Worm (Caenorhabditis elegans): ENCODE results near the gene dhs-25.

Gene dhs-25

ce11 chrX:1478569-1478968, 7.8 kb upstream of the dhs-25 start:
- TF ChIP-seq mcd-1 (GFP tag; IDR thresholded peaks at IDR 0.05) (no peak), nfya-1 (tag; optimal IDR thresholded peaks at IDR 0.05; ENCODE audit: borderline replicate concordance, insufficient read depth) (no peak), madf-8 (GFP tag; conservative IDR thresholded peaks at IDR 0.05) (no peak), ccch-3 (GFP tag; optimal IDR thresholded peaks at IDR 0.05) (no peak), Y56A3A.18 (GFP tag; IDR thresholded peaks at IDR 0.05) (no peak), C17E4.6 (GFP tag; IDR thresholded peaks at IDR 0.05) (no peak), attf-3 (GFP tag; conservative IDR thresholded peaks at IDR 0.05) (no peak), tbp1 (GFP tag; optimal IDR thresholded peaks at IDR 0.05) (no peak), ceh-27 (GFP tag; optimal IDR thresholded peaks at IDR 0.05) (no peak), nhr-120 (GFP tag; IDR thresholded peaks at IDR 0.05) (no peak), F22D6.2 (tag; optimal IDR thresholded peaks at IDR 0.05) (no peak), nfyb-1 (GFP tag; IDR thresholded peaks at IDR 0.05) (no peak), akir-1 (GFP tag; optimal IDR thresholded peaks at IDR 0.05) (no peak), F37B4.10 (GFP tag; IDR thresholded peaks at IDR 0.05) (no peak), fkh-3 (tag; optimal IDR thresholded peaks at IDR 0.05) (no peak), F39B2.1 (GFP tag; IDR thresholded peaks at IDR 0.05) (no peak)

DNA sequence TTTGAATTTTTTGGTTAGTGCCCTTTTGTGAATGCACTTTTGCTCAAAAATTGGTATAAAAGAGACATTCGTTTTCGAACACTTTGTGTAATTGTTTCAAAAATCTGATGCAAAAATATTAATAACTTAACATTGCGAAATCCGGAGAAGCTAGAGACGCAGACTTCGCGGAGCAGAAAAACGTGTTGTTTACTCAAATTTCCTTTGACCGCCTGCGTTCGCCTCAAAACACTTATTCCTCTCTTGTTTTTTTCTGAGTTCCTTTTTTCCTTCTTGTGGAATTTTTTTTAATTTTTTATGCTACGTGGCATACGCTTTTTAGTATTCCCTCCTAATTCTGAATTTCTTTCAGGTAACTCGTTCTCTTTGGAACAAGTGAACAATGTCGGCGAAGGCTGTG, 7.1 kb upstream of the dhs-25 start, which contains the start of gene acly-1:
acly-1 (plus strand) TSS at position 353 of the 400 bp plus-strand sequence.
- TF ChIP-seq hrde-1 (tag; optimal IDR thresholded peaks at IDR 0.05; ENCODE audit: borderline replicate concordance) (no peak), cebp-1 (GFP tag; IDR thresholded peaks at IDR 0.05) (peak; percentile 89), cebp-1 (tag; optimal IDR thresholded peaks at IDR 0.05) (peak; percentile 93)

DNA sequence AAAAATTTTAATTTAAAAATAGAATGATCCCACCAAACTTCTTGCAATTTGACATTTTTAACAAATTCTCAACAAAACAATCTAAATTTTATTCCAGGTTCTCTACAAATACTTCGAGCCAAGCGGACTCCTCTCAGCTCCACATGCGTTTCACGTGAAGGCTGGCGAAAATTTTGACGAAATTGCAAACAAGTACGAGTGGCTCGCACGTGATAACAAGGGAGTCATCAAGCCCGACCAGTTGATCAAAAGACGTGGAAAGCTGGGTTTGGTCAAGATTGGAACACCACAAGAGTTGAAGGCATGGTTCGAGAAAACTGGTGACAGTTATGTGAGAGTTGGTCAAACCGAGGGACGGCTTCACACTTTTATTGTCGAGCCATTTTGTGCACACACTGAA, 6.7 kb upstream of the dhs-25 start:
- TF ChIP-seq let-607 (tag; optimal IDR thresholded peaks at IDR 0.05) (no peak), nhr-90 (tag; optimal IDR thresholded peaks at IDR 0.05) (no peak), ceh-27 (GFP tag; optimal IDR thresholded peaks at IDR 0.05) (no peak), tbp1 (GFP tag; optimal IDR thresholded peaks at IDR 0.05) (no peak), ztf-28 (GFP tag; IDR thresholded peaks at IDR 0.05) (no peak), ceh-100 (GFP tag; IDR thresholded peaks at IDR 0.05) (no peak), nfyb-1 (GFP tag; IDR thresholded peaks at IDR 0.05) (no peak), dpff-1 (tag; optimal IDR thresholded peaks at IDR 0.05) (no peak), C17E4.6 (GFP tag; IDR thresholded peaks at IDR 0.05) (no peak)

- TF ChIP-seq mcd-1 (GFP tag; IDR thresholded peaks at IDR 0.05) (no peak), unc-62 (GFP tag; optimal IDR thresholded peaks at IDR 0.05) (no peak), dox-1 (GFP tag; IDR thresholded peaks at IDR 0.05) (no peak), bed-1 (GFP tag; IDR thresholded peaks at IDR 0.05) (0 out of 2 replicates have a peak, but pooled peaks have one; percentile 61), athp-1 (tag; optimal IDR thresholded peaks at IDR 0.05) (no peak), lag-1 (GFP tag; IDR thresholded peaks at IDR 0.05) (no peak), nfyb-1 (GFP tag; IDR thresholded peaks at IDR 0.05) (no peak)
Observed at ce11 chrX:1480564-1480963, 5.8 kb upstream of the dhs-25 start.

DNA sequence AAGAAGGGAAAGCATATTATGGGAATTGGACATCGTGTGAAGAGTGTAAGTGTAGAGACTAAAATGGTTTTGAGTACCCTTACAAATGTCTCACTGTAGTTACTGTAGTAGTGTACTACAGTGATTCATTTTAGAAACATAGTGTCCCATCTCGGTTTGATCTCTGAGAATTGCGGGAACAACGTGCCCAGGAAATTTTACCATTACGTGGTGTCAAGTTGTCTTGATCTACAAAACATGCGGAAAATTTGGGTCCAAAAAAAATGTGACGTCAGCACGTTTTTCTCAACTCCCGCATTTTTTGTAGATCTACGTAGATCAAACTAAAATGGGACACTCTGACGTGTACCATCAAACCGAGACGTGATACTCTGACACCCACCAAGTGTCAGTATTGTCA, 3.1 kb upstream of the dhs-25 start:
- TF ChIP-seq madf-6 (GFP tag; IDR thresholded peaks at IDR 0.05) (no peak), snpc-3.4 (tag; optimal IDR thresholded peaks at IDR 0.05) (no peak), ztf-25 (GFP tag; IDR thresholded peaks at IDR 0.05) (no peak), xnd-1 (tag; optimal IDR thresholded peaks at IDR 0.05) (no peak), repo-1 (tag; optimal IDR thresholded peaks at IDR 0.05) (no peak), D2030.7 (GFP tag; IDR thresholded peaks at IDR 0.05) (no peak), mxl-1 (tag; optimal IDR thresholded peaks at IDR 0.05) (no peak), dpff-1 (tag; optimal IDR thresholded peaks at IDR 0.05) (no peak), let-607 (tag; optimal IDR thresholded peaks at IDR 0.05) (no peak), Y53G8AR.9 (GFP tag; conservative IDR thresholded peaks at IDR 0.05) (no peak)

Data from whole organism, young adult.